Worm (Caenorhabditis elegans): Measurements from ENCODE around the gene kcc-1.
"Not testable (repeated sequence)": the region's sequence is repeated elsewhere in the genome, so short reads cannot be mapped to it uniquely, and the experiment has no call there.

Gene kcc-1

ce11 chrIV:7233566-7234014 lies 27.5 kb downstream of the kcc-1 start:
- TF ChIP-seq unc-62 (GFP tag; optimal IDR thresholded peaks at IDR 0.05) = no peak

ce11 chrIV:7234623-7235022 lies 28.6 kb downstream of the kcc-1 start:
- TF ChIP-seq unc-62 (GFP tag; optimal IDR thresholded peaks at IDR 0.05) = no peak

DNA sequence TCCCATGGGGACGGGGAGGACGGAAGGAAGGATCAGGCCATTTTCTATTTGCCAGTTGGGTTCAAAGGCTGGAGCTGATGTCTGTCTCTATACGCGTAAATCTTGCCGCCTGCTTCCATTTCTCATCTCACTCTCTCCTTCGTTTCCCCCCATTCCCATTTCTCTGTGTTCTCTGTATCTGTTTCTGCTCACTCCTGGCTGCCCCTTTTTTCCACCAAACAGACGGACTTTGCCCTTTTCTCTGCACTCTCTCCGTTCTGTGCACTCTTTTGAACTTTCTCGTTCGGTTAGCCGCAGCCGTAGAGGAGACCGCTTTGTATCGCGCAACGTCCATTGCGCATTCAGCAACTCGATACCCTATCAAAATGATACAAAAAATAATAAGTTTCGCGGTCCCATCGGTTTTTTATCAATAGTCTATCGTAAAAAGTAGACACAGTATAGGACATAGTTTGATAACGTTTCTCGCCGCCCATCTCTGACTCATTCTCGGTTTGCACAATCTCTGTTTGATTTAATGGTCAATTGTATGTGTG lies 29.4 kb downstream of the kcc-1 start:
- TF ChIP-seq unc-62 (GFP tag; optimal IDR thresholded peaks at IDR 0.05) = no peak

ce11 chrIV:7236248-7236772 lies 30.2 kb downstream of the kcc-1 start:
- no peak for TF ChIP-seq unc-62 (GFP tag; optimal IDR thresholded peaks at IDR 0.05)

- no peak for TF ChIP-seq unc-62 (GFP tag; optimal IDR thresholded peaks at IDR 0.05)
These were observed 31.7 kb downstream of the kcc-1 start, which contains the start of gene elo-3 for ce11 chrIV:7237668-7238214. TSS of gene elo-3 (plus strand) at chrIV:7237718.

DNA sequence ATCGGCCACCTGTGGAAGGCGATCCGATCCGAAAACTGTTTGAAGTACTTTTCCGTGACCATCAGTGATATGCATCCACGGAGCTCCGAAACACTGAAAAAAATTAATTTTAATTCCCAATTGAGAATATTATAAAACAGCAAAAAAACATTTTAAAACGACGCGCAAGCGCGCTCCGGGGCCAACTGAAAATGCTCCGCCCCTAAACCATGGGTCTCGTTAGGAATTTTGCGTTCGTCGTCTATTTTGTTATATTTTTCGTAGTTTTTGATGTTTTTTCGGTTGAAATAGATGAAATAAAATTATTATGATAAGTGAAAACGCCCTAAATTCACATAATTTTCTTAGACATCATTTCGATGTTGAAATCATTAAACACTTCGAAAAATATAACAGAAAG lies 34.5 kb downstream of the kcc-1 start:
- no peak for TF ChIP-seq unc-62 (GFP tag; optimal IDR thresholded peaks at IDR 0.05)

DNA sequence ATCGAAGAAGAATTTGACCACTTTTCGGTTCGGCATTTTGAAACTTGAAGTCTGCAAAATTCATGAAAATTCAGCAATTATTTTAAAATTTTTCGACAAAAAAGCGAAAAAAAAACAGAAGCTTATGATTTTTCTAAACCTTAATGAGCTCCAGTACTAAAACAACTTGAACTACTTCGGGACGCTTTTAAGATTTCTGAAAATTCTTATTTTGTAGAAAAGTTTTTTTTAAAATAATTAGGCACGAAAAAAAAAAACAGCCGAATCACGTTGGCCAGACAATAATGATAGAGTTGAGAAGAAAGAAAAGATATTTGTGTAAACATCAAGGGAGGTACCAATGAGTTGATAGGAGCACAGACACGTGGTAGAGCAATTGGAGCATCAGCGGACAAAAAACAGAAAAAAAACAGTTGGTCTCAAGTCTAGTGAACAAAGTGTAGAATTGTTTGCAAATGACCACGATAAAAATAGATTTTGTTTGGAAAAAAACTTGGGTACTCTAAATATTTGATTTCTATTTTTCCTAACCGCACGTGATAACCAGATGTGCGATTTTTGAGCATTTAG lies 36.2 kb downstream of the kcc-1 start, which contains the start of gene gstk-2:
gstk-2 (minus strand) TSS at position 51 of the 570 bp plus-strand sequence.
- no peak for TF ChIP-seq unc-62 (GFP tag; optimal IDR thresholded peaks at IDR 0.05)

DNA sequence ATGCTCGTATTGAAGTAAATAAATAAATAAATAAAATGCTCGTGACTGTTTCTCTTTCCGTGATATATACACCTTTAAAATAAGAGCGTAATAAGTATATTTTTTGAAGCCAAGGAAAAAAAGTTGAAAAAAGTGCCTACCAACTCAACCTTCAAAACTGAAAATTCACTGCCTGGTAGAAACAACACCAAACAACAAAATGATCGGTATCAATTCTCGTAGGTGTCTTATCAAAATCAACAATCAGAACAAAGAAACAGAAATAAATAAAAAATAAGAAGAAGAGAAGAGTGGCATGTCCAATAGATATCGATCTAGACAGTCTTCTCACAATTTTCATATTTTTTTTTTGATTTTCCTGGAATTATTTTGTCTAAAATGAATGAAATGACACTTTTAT lies 37.8 kb downstream of the kcc-1 start, which contains the start of gene afmd-1:
afmd-1 (plus strand) TSS at position 316 of the 400 bp plus-strand sequence.
- TF ChIP-seq unc-62 (GFP tag; optimal IDR thresholded peaks at IDR 0.05) = no peak

- TF ChIP-seq unc-62 (GFP tag; optimal IDR thresholded peaks at IDR 0.05) = no peak
These were observed 39.5 kb downstream of the kcc-1 start for ce11 chrIV:7245592-7245991.

- TF ChIP-seq unc-62 (GFP tag; optimal IDR thresholded peaks at IDR 0.05) = no peak
These were observed 40.5 kb downstream of the kcc-1 start, which contains the start of gene col-114 for ce11 chrIV:7246553-7246952. TSS of gene col-114 (minus strand) at chrIV:7246653.

- not testable (repeated sequence) for TF ChIP-seq unc-62 (GFP tag; optimal IDR thresholded peaks at IDR 0.05)
These were observed 41.2 kb downstream of the kcc-1 start, which contains the start of gene D2024.1 for ce11 chrIV:7247243-7247642. TSS of gene D2024.1 (plus strand) at chrIV:7247543.

ce11 chrIV:7250158-7250557 lies 44.1 kb downstream of the kcc-1 start, which contains the start of gene D2024.18:
TSS of gene D2024.18 (plus strand) at chrIV:7250458.
- TF ChIP-seq unc-62 (GFP tag; optimal IDR thresholded peaks at IDR 0.05) = no peak

DNA sequence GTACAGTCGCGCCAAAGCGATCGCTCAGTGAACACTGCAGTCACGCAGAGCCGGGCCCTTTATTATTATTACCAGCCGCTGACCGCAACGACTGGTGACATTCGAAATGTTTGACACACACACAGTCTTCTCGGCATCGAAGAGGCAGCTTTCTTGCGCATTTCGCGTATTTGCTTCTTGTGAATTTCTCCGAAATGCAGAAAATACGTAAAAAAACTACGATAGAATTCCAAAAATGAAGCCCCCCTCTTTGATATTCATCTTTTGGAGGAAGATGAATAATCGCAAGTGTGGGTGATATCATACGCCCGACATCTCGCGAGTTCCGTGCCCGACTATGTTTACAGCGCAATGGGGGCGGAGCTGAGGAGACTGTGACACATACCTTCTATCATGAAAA lies 47.2 kb downstream of the kcc-1 start:
- TF ChIP-seq unc-62 (GFP tag; optimal IDR thresholded peaks at IDR 0.05) = no peak

DNA sequence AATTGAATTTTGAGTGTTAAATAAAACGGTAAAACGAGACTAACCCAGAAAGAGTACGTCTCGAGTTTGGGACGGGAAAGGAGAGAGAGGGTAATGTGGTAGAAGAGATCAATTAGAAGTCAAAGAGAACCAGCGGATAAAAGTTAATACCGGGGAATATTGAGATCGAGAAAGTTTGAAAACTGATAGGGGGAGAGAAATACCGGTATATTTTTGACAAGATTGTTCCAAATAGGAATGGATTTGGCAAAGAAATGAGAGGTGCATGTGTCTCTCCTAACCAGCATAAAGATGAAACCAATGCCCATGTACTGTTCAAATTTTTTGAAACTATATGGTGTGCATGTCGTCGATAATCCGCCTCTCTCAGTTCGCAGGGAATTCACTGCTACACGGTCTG lies 48.6 kb downstream of the kcc-1 start, which contains the start of gene C06E4.5:
C06E4.5 (plus strand) TSS at position 301 of the 400 bp plus-strand sequence.
- TF ChIP-seq unc-62 (GFP tag; optimal IDR thresholded peaks at IDR 0.05) = not testable (repeated sequence)

- TF ChIP-seq unc-62 (GFP tag; optimal IDR thresholded peaks at IDR 0.05) = no peak
These were observed 52.2 kb downstream of the kcc-1 start, which contains the start of gene C06E4.6 for ce11 chrIV:7258253-7258652. TSS of gene C06E4.6 (minus strand) at chrIV:7258303.

- no peak for TF ChIP-seq unc-62 (GFP tag; optimal IDR thresholded peaks at IDR 0.05)
These were observed 54.5 kb downstream of the kcc-1 start, which contains the start of gene C06E4.3 for ce11 chrIV:7260587-7260986. TSS of gene C06E4.3 (plus strand) at chrIV:7260875.
